Fruit fly (Drosophila melanogaster): Measurements from ENCODE around the gene Lint-O.
A peak's percentile ranks its signal among the peaks of the same experiment; 100 is the strongest.

The Lint-O gene

dm6 chrX:2652124-2652923 is 46.2 kb upstream of the Lint-O start (continued):
- TF ChIP-seq CG6276 (GFP tag; optimal IDR thresholded peaks at IDR 0.05) (peak; percentile 53), achi (GFP tag; optimal IDR thresholded peaks at IDR 0.05) (no peak), net (GFP tag; optimal IDR thresholded peaks at IDR 0.05) (peak; percentile 37), Sox14 (GFP tag; optimal IDR thresholded peaks at IDR 0.05) (peak; percentile 30), lz (GFP tag; optimal IDR thresholded peaks at IDR 0.05) (no peak), topi (GFP tag; optimal IDR thresholded peaks at IDR 0.05) (peak; percentile 50), svp (GFP tag) (peak; percentile 83), Hr38 (GFP tag; optimal IDR thresholded peaks at IDR 0.05) (no peak), CG4318 (GFP tag; optimal IDR thresholded peaks at IDR 0.05) (no peak)

dm6 chrX:2653533-2654296 is 44.8 kb upstream of the Lint-O start:
- peak; percentile 36 to 37 for TF ChIP-seq ss (GFP tag; optimal IDR thresholded peaks at IDR 0.05)
- peak; percentile 78 for TF ChIP-seq vri (GFP tag; optimal IDR thresholded peaks at IDR 0.05)
- peak; percentile 74 for TF ChIP-seq fkh (GFP tag; optimal IDR thresholded peaks at IDR 0.05)
- TF ChIP-seq Eip75B (GFP tag; optimal IDR thresholded peaks at IDR 0.05): no peak
- no peak for TF ChIP-seq topi (GFP tag; optimal IDR thresholded peaks at IDR 0.05)
- peak; percentile 50 for TF ChIP-seq Eip78C (GFP tag)
- TF ChIP-seq Sox102F (GFP tag; optimal IDR thresholded peaks at IDR 0.05): peak; percentile 1
- peak; percentile 2 for TF ChIP-seq CG8632 (GFP tag; optimal IDR thresholded peaks at IDR 0.05)
- TF ChIP-seq CG9139 (GFP tag; optimal IDR thresholded peaks at IDR 0.05): peak; percentile 5
- TF ChIP-seq dsx (GFP tag; optimal IDR thresholded peaks at IDR 0.05; ENCODE audit: poor library complexity, severe bottlenecking): peak; percentile 50
- TF ChIP-seq achi (GFP tag; optimal IDR thresholded peaks at IDR 0.05): no peak
- TF ChIP-seq svp (GFP tag): peak; percentile 90
- peak; percentile 52 for TF ChIP-seq Sox14 (GFP tag; optimal IDR thresholded peaks at IDR 0.05)
- TF ChIP-seq Eip93F (GFP tag; optimal IDR thresholded peaks at IDR 0.05): peak; percentile 61

- TF ChIP-seq CG9139 (GFP tag; optimal IDR thresholded peaks at IDR 0.05): no peak
- TF ChIP-seq CG15336 (GFP tag; IDR thresholded peaks at IDR 0.05): no peak
- TF ChIP-seq CG16779 (tag; optimal IDR thresholded peaks at IDR 0.05): no peak
- TF ChIP-seq svp (GFP tag): peak; percentile 83
- TF ChIP-seq CG11902 (GFP tag; optimal IDR thresholded peaks at IDR 0.05): no peak
These were observed 43.0 kb upstream of the Lint-O start for dm6 chrX:2655479-2655878.

- TF ChIP-seq Sox15 (GFP tag; optimal IDR thresholded peaks at IDR 0.05): no peak
- TF ChIP-seq Blimp-1 (GFP tag; optimal IDR thresholded peaks at IDR 0.05): peak; percentile 80
- TF ChIP-seq CG16779 (tag; optimal IDR thresholded peaks at IDR 0.05): no peak
- TF ChIP-seq ss (GFP tag; optimal IDR thresholded peaks at IDR 0.05): no peak
- peak; percentile 5 for TF ChIP-seq Eip78C (GFP tag)
- no peak for TF ChIP-seq Sox14 (GFP tag; optimal IDR thresholded peaks at IDR 0.05)
These were observed 42.5 kb upstream of the Lint-O start for dm6 chrX:2655998-2656397.

- TF ChIP-seq CG3919 (GFP tag; optimal IDR thresholded peaks at IDR 0.05) (no peak), CG7368 (GFP tag; optimal IDR thresholded peaks at IDR 0.05) (no peak), net (GFP tag; optimal IDR thresholded peaks at IDR 0.05) (no peak), CG8319 (GFP tag; optimal IDR thresholded peaks at IDR 0.05) (no peak), CG8632 (GFP tag; optimal IDR thresholded peaks at IDR 0.05) (no peak), ss (GFP tag; optimal IDR thresholded peaks at IDR 0.05) (peak in 1 of 2 experiments; percentile 18), Eip78C (GFP tag) (peak; percentile 17), fd85E (GFP tag; optimal IDR thresholded peaks at IDR 0.05) (no peak), CG1621 (tag; optimal IDR thresholded peaks at IDR 0.05) (no peak), Lpt (GFP tag; optimal IDR thresholded peaks at IDR 0.05) (no peak), spab (GFP tag; optimal IDR thresholded peaks at IDR 0.05) (no peak), CG15336 (GFP tag; IDR thresholded peaks at IDR 0.05) (no peak), CG4318 (GFP tag; optimal IDR thresholded peaks at IDR 0.05) (no peak), svp (GFP tag) (peak; percentile 49), OdsH (GFP tag; optimal IDR thresholded peaks at IDR 0.05) (no peak), Hr38 (GFP tag; optimal IDR thresholded peaks at IDR 0.05) (no peak), Hr39 (GFP tag; optimal IDR thresholded peaks at IDR 0.05) (no peak), Gug (GFP tag; IDR thresholded peaks at IDR 0.05) (no peak), Blimp-1 (GFP tag; optimal IDR thresholded peaks at IDR 0.05) (no peak), pdm3 (GFP tag; optimal IDR thresholded peaks at IDR 0.05) (no peak), CG6808 (GFP tag; optimal IDR thresholded peaks at IDR 0.05) (no peak), esn (GFP tag; optimal IDR thresholded peaks at IDR 0.05) (no peak), cyc (GFP tag; optimal IDR thresholded peaks at IDR 0.05) (no peak), achi (GFP tag; optimal IDR thresholded peaks at IDR 0.05) (no peak), CG6792 (GFP tag; optimal IDR thresholded peaks at IDR 0.05) (no peak), Sox14 (GFP tag; optimal IDR thresholded peaks at IDR 0.05) (no peak)
These were observed 41.3 kb upstream of the Lint-O start for dm6 chrX:2657220-2657619.

Measured in whole organism, prepupa.